Fruit fly (Drosophila melanogaster) whole organism, embryonic: ENCODE results near the gene neur.

Experiments
- Adf1 ChIP-seq: fragments of 200-800 bp; sonication (Bioruptor generic); IDR thresholded peaks from 2 replicates; pipeline ENCODE4 v1.3.6; 2022; ENCODE audit warnings: missing biosample characterization, missing genetic modification characterization
- Bgb ChIP-seq: fragments of 200-800 bp; sonication (Bioruptor generic); IDR thresholded peaks from 2 replicates; pipeline ENCODE4 v1.3.6; 2022; ENCODE audit warnings: missing biosample characterization, missing genetic modification characterization; ENCODE audit not compliant: partially characterized antibody
- CG10565 ChIP-seq: fragments of 200-800 bp; sonication (Bioruptor generic); optimal IDR thresholded peaks from 3 replicates; lab custom pipeline; 2016; ENCODE audit warnings: missing biosample characterization, mild to moderate bottlenecking, missing genetic modification characterization
- CG11085 ChIP-seq: fragments of 200-800 bp; sonication (Bioruptor generic); IDR thresholded peaks from 2 replicates; pipeline ENCODE4 v1.3.6; 2022; ENCODE audit warnings: missing biosample characterization, missing genetic modification characterization
- CG11093 ChIP-seq: fragments of 200-800 bp; sonication (Bioruptor generic); IDR thresholded peaks from 3 replicates; pipeline ENCODE4 v1.3.6; 2022; ENCODE audit warnings: missing biosample characterization, missing genetic modification characterization
- CG15514 ChIP-seq: fragments of 200-800 bp; sonication (Bioruptor generic); optimal IDR thresholded peaks from 3 replicates; lab custom pipeline; 2017; ENCODE audit warnings: missing biosample characterization, missing genetic modification characterization, mild to moderate bottlenecking, moderate library complexity, missing genetic modification reagents
- CG3847 ChIP-seq: fragments of 200-800 bp; sonication (Bioruptor generic); IDR thresholded peaks from 2 replicates; pipeline ENCODE4 v1.3.6; 2022; ENCODE audit warnings: missing biosample characterization, missing genetic modification characterization
- CG4282 ChIP-seq: fragments of 200-800 bp; sonication (Bioruptor generic); optimal IDR thresholded peaks from 2 replicates; lab custom pipeline; 2016; ENCODE audit warnings: missing biosample characterization, missing genetic modification characterization
- CG6254 ChIP-seq: fragments of 200-800 bp; sonication (Bioruptor generic); optimal IDR thresholded peaks from 3 replicates; lab custom pipeline; 2017; ENCODE audit warnings: mild to moderate bottlenecking, missing biosample characterization, missing genetic modification reagents, missing genetic modification characterization
- CG6272 ChIP-seq: fragments of 200-800 bp; sonication (Bioruptor generic); IDR thresholded peaks from 2 replicates; pipeline ENCODE4 v1.3.6; 2022; ENCODE audit warnings: missing biosample characterization, missing genetic modification characterization
- CG6683 ChIP-seq: fragments of 200-800 bp; sonication (Bioruptor generic); optimal IDR thresholded peaks from 2 replicates; lab custom pipeline; 2017; ENCODE audit warnings: missing biosample characterization, mild to moderate bottlenecking, missing genetic modification characterization, missing genetic modification reagents
- CG8944 ChIP-seq: fragments of 200-800 bp; sonication (Bioruptor generic); optimal IDR thresholded peaks from 3 replicates; lab custom pipeline; 2016; ENCODE audit warnings: missing biosample characterization, missing genetic modification characterization
- CG9215 ChIP-seq: fragments of 200-800 bp; sonication (Bioruptor generic); IDR thresholded peaks from 2 replicates; pipeline ENCODE4 v1.3.6; 2022; ENCODE audit warnings: missing biosample characterization, missing genetic modification characterization
- D19B ChIP-seq: fragments of 200-800 bp; sonication (Bioruptor generic); optimal IDR thresholded peaks from 2 replicates; lab custom pipeline; 2017; ENCODE audit warnings: missing biosample characterization, mild to moderate bottlenecking, missing genetic modification characterization
- Dfd ChIP-seq, 2 experiments: fragments of >200 bp; optimal IDR thresholded peaks; 2 replicates each; lab custom pipeline; 2017; ENCODE audit warnings: missing biosample characterization in 2 of 2, missing genetic modification characterization in 2 of 2
- Fer1 ChIP-seq: fragments of 200-800 bp; sonication (Bioruptor generic); optimal IDR thresholded peaks from 2 replicates; lab custom pipeline; 2017; ENCODE audit warnings: missing biosample characterization, mild to moderate bottlenecking, missing genetic modification characterization
- GATAe ChIP-seq: fragments of 200-800 bp; sonication (Bioruptor generic); conservative IDR thresholded peaks from 2 replicates; pipeline ENCODE4 v1.3.6; 2022; ENCODE audit warnings: missing biosample characterization, missing genetic modification characterization
- Hr39 ChIP-seq: fragments of >200 bp; optimal IDR thresholded peaks from 2 replicates; lab custom pipeline; 2017
- Lhr ChIP-seq: fragments of 200-800 bp; sonication (Bioruptor generic); optimal IDR thresholded peaks from 3 replicates; lab custom pipeline; 2017; ENCODE audit warnings: mild to moderate bottlenecking, missing biosample characterization, missing genetic modification reagents, missing genetic modification characterization
- Myb ChIP-seq: fragments of 200-800 bp; sonication (Bioruptor generic); optimal IDR thresholded peaks from 2 replicates; lab custom pipeline; 2016; ENCODE audit warnings: missing biosample characterization, missing genetic modification characterization
- Optix ChIP-seq: fragments of 200-800 bp; sonication (Bioruptor generic); IDR thresholded peaks from 3 replicates; pipeline ENCODE4 v1.3.6; 2022; ENCODE audit warnings: missing biosample characterization, missing genetic modification characterization
- Pdp1 ChIP-seq, 2 experiments: fragments of 200-800 bp; sonication (Bioruptor generic); optimal IDR thresholded peaks; 3 replicates each; lab custom pipeline; 2016; ENCODE audit warnings: missing biosample characterization in 2 of 2, missing genetic modification characterization in 2 of 2, mild to moderate bottlenecking in 1 of 2, moderate library complexity in 1 of 2
- Ptx1 ChIP-seq: fragments of 200-800 bp; sonication (Bioruptor generic); IDR thresholded peaks from 2 replicates; pipeline ENCODE4 v1.3.6; 2022; ENCODE audit warnings: missing biosample characterization, missing genetic modification characterization
- Ravus ChIP-seq: fragments of 200-800 bp; sonication (Bioruptor generic); IDR thresholded peaks from 2 replicates; pipeline ENCODE4 v1.3.6; 2022; ENCODE audit warnings: missing biosample characterization, missing genetic modification characterization
- Sin3A ChIP-seq: fragments of >200 bp; optimal IDR thresholded peaks from 2 replicates; lab custom pipeline; 2018
- Sox100B ChIP-seq: fragments of 200-800 bp; sonication (Bioruptor generic); optimal IDR thresholded peaks from 3 replicates; lab custom pipeline; 2018; ENCODE audit warnings: missing biosample characterization, mild to moderate bottlenecking, missing genetic modification characterization
- Sry-δ ChIP-seq: fragments of 200-800 bp; sonication (Bioruptor generic); optimal IDR thresholded peaks from 2 replicates; lab custom pipeline; 2016; ENCODE audit warnings: missing biosample characterization, missing genetic modification characterization
- Stat92E ChIP-seq, 3 experiments: fragments of >200 bp in 2 of 3; fragments of 200-800 bp in 1 of 3; sonication (Bioruptor generic) in 1 of 3; optimal IDR thresholded peaks; 2 replicates each; lab custom pipeline; 2017 to 2019; ENCODE audit warnings: missing biosample characterization in 3 of 3, missing genetic modification characterization in 3 of 3, mild to moderate bottlenecking in 1 of 3, moderate library complexity in 1 of 3
- Tbp ChIP-seq: fragments of >200 bp; optimal IDR thresholded peaks from 2 replicates; lab custom pipeline; 2018; ENCODE audit warnings: missing biosample characterization, missing genetic modification characterization
- ash1 ChIP-seq: fragments of 200-800 bp; sonication (Bioruptor generic); optimal IDR thresholded peaks from 2 replicates; lab custom pipeline; 2018; ENCODE audit warnings: missing biosample characterization, mild to moderate bottlenecking, missing genetic modification characterization
- bcd ChIP-seq: fragments of 200-800 bp; sonication (Bioruptor generic); optimal IDR thresholded peaks from 2 replicates; lab custom pipeline; 2017; ENCODE audit warnings: missing biosample characterization, mild to moderate bottlenecking, missing genetic modification characterization
- br ChIP-seq: fragments of >200 bp; optimal IDR thresholded peaks from 2 replicates; lab custom pipeline; 2017
- cato ChIP-seq: fragments of 200-800 bp; sonication (Bioruptor generic); optimal IDR thresholded peaks from 2 replicates; lab custom pipeline; 2016; ENCODE audit warnings: missing biosample characterization, missing genetic modification characterization, borderline replicate concordance
- chif ChIP-seq, 2 experiments: fragments of 200-800 bp; sonication (Bioruptor generic); optimal IDR thresholded peaks; 3 replicates each; lab custom pipeline; 2016; ENCODE audit warnings: missing biosample characterization in 2 of 2, missing genetic modification characterization in 2 of 2
- chm ChIP-seq: fragments of 200-800 bp; sonication (Bioruptor generic); IDR thresholded peaks from 2 replicates; pipeline ENCODE4 v1.3.6; 2022; ENCODE audit warnings: missing biosample characterization, missing genetic modification characterization
- chn ChIP-seq: fragments of 200-800 bp; sonication (Bioruptor generic); optimal IDR thresholded peaks from 2 replicates; lab custom pipeline; 2016; ENCODE audit warnings: missing biosample characterization, missing genetic modification characterization
- dimm ChIP-seq: fragments of 200-800 bp; sonication (Bioruptor generic); IDR thresholded peaks from 2 replicates; pipeline ENCODE4 v1.3.6; 2022; ENCODE audit warnings: missing biosample characterization, missing genetic modification characterization
- disco-r ChIP-seq: fragments of 200-800 bp; sonication (Bioruptor generic); optimal IDR thresholded peaks from 2 replicates; lab custom pipeline; 2016; ENCODE audit warnings: missing biosample characterization, missing genetic modification characterization
- eyg ChIP-seq: fragments of 200-800 bp; sonication (Bioruptor generic); optimal IDR thresholded peaks from 3 replicates; lab custom pipeline; 2016; ENCODE audit warnings: missing biosample characterization, missing genetic modification characterization
- h ChIP-seq: fragments of >200 bp; optimal IDR thresholded peaks from 2 replicates; lab custom pipeline; 2017
- ken ChIP-seq: fragments of 200-800 bp; sonication (Bioruptor generic); IDR thresholded peaks from 3 replicates; pipeline ENCODE4 v1.3.6; 2022; ENCODE audit warnings: missing biosample characterization, missing genetic modification characterization
- knrl ChIP-seq: fragments of 200-800 bp; sonication (Bioruptor generic); IDR thresholded peaks from 3 replicates; pipeline ENCODE4 v1.3.6; 2022; ENCODE audit warnings: missing biosample characterization, missing genetic modification characterization; ENCODE audit not compliant: partially characterized antibody
- lmd ChIP-seq: fragments of 200-800 bp; sonication (Bioruptor generic); IDR thresholded peaks from 2 replicates; pipeline ENCODE4 v1.3.6; 2022; ENCODE audit warnings: missing biosample characterization, missing genetic modification characterization
- lov ChIP-seq, 2 experiments: fragments of 200-800 bp in 1 of 2; fragments of >200 bp in 1 of 2; sonication (Bioruptor generic) in 1 of 2; IDR thresholded peaks in 1 of 2; optimal IDR thresholded peaks in 1 of 2; 2 replicates in 1 of 2; 3 replicates in 1 of 2; pipeline versions ENCODE4 v1.3.6 to Lab custom; 2017 to 2022; ENCODE audit warnings: missing biosample characterization in 1 of 2, missing genetic modification characterization in 1 of 2
- luna ChIP-seq: fragments of 200-800 bp; sonication (Bioruptor generic); optimal IDR thresholded peaks from 2 replicates; lab custom pipeline; 2016; ENCODE audit warnings: missing biosample characterization, missing genetic modification characterization
- mam ChIP-seq: fragments of 200-800 bp; sonication (Bioruptor generic); optimal IDR thresholded peaks from 3 replicates; lab custom pipeline; 2016; ENCODE audit warnings: missing biosample characterization, missing genetic modification characterization
- nom ChIP-seq: fragments of 200-800 bp; sonication (Bioruptor generic); optimal IDR thresholded peaks from 2 replicates; lab custom pipeline; 2017; ENCODE audit warnings: missing biosample characterization, missing genetic modification characterization, mild to moderate bottlenecking, moderate library complexity, missing genetic modification reagents
- prd ChIP-seq, 3 experiments: fragments of >200 bp in 2 of 3; fragments of 200-800 bp in 1 of 3; sonication (Bioruptor generic) in 1 of 3; optimal IDR thresholded peaks in 2 of 3; IDR thresholded peaks in 1 of 3; 2 replicates in 2 of 3; 3 replicates in 1 of 3; pipeline versions ENCODE4 v1.3.6 to Lab custom; 2017 to 2022; ENCODE audit warnings: missing biosample characterization in 1 of 3, missing genetic modification characterization in 1 of 3
- sens ChIP-seq: fragments of 200-800 bp; sonication (Bioruptor generic); peaks from one replicate; lab custom pipeline; 2016; ENCODE audit warnings: missing biosample characterization, missing genetic modification characterization
- slbo ChIP-seq: fragments of 200-800 bp; sonication (Bioruptor generic); IDR thresholded peaks from 2 replicates; pipeline ENCODE4 v1.3.6; 2022; ENCODE audit warnings: missing biosample characterization, missing genetic modification characterization
- sob ChIP-seq: fragments of 200-800 bp; sonication (Bioruptor generic); IDR thresholded peaks from 2 replicates; pipeline ENCODE4 v1.3.6; 2022; ENCODE audit warnings: missing biosample characterization, missing genetic modification characterization
- sug ChIP-seq: fragments of 200-800 bp; optimal IDR thresholded peaks from 2 replicates; lab custom pipeline; 2019; ENCODE audit warnings: missing biosample characterization, mild to moderate bottlenecking, missing genetic modification characterization, moderate library complexity
- tio ChIP-seq: fragments of 200-800 bp; sonication (Bioruptor generic); optimal IDR thresholded peaks from 2 replicates; lab custom pipeline; 2017; ENCODE audit warnings: missing biosample characterization, missing genetic modification characterization, inconsistent platforms

neur gene

DNA sequence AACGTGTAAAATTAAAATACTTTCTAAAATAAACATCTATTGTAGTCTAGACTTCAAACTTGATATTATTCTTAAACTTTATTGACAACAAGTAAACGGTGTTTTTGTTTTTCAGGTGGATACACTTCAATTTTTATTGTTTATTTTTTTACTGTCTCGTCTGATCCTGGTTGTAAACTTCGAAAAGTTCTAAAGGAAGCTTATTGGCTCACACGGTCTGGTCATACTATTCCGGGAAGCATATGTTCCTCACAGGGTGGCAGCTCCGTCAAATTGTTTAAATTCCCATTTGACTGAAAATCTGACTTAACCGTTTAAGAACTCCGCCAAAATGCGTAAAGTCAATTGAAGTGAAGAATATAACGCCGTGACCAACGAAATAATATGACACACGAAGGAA lies 31.1 kb downstream of the neur start, which contains the start of gene CG11983 (continued):
- TF ChIP-seq chn (GFP tag; lab: Kevin White, UChicago) (no peak), D19B (no peak), br (no peak), CG6272 (GFP tag; lab: Robert Waterston, UW) (no peak), mam (GFP tag; lab: Kevin White, UChicago) (no peak), Myb (GFP tag; lab: Kevin White, UChicago) (peak; percentile 95), chif (GFP tag; optimal IDR thresholded peaks at IDR 0.05; lab: Kevin White, UChicago) (no peak), CG15514 (peak; percentile 79), Tbp (GFP tag; lab: Kevin White, UChicago) (no peak), luna (GFP tag; lab: Kevin White, UChicago) (no peak), Pdp1 (GFP tag; optimal IDR thresholded peaks at IDR 0.05; lab: Kevin White, UChicago) (peak in 1 of 2 experiments; percentile 6), Lhr (GFP tag; lab: Kevin White, UChicago) (peak; percentile 55), dimm (GFP tag; lab: Robert Waterston, UW) (no peak), eyg (GFP tag; lab: Kevin White, UChicago) (no peak), ash1 (GFP tag; lab: Kevin White, UChicago) (no peak), disco-r (GFP tag; lab: Kevin White, UChicago) (no peak), CG11085 (no peak), CG9215 (GFP tag; lab: Robert Waterston, UW) (no peak), lmd (GFP tag; lab: Robert Waterston, UW) (no peak), CG8944 (no peak), Fer1 (GFP tag; lab: Kevin White, UChicago) (no peak), slbo (GFP tag; lab: Robert Waterston, UW) (no peak), Stat92E (GFP tag; optimal IDR thresholded peaks at IDR 0.05; lab: Kevin White, UChicago) (peak in 1 of 3 experiments; percentile 79), tio (GFP tag; lab: Kevin White, UChicago) (no peak), ken (GFP tag; lab: Robert Waterston, UW) (no peak), CG4282 (GFP tag; lab: Kevin White, UChicago) (no peak), Dfd (GFP tag; optimal IDR thresholded peaks at IDR 0.05; lab: Kevin White, UChicago) (no peak), Adf1 (GFP tag; lab: Robert Waterston, UW) (no peak), Ravus (GFP tag; lab: Robert Waterston, UW) (no peak), prd (optimal IDR thresholded peaks at IDR 0.05; lab: Kevin White, UChicago) (no peak), prd (GFP tag; IDR thresholded peaks at IDR 0.05; lab: Robert Waterston, UW) (no peak), CG3847 (GFP tag; lab: Robert Waterston, UW) (peak; percentile 42; the same call in 1 of the 2 replicates), Sry-δ (GFP tag; lab: Kevin White, UChicago) (peak; percentile 37), GATAe (GFP tag; lab: Robert Waterston, UW) (no peak), Bgb (no peak), nom (GFP tag; lab: Kevin White, UChicago) (peak; percentile 44), sens (GFP tag; lab: Kevin White, UChicago) (peak; percentile 15), CG6683 (GFP tag; lab: Kevin White, UChicago) (no peak), chm (GFP tag; lab: Robert Waterston, UW) (no peak), lov (optimal IDR thresholded peaks at IDR 0.05; lab: Kevin White, UChicago) (no peak), lov (GFP tag; IDR thresholded peaks at IDR 0.05; lab: Robert Waterston, UW) (no peak), sug (tag; lab: Kevin White, UChicago) (peak; percentile 37), h (no peak), CG10565 (GFP tag; lab: Kevin White, UChicago) (no peak), Sin3A (lab: Kevin White, UChicago) (no peak), Sox100B (GFP tag; lab: Kevin White, UChicago) (no peak), Ptx1 (GFP tag; lab: Robert Waterston, UW) (no peak), cato (GFP tag; lab: Kevin White, UChicago) (no peak), bcd (GFP tag; lab: Kevin White, UChicago) (no peak), CG6254 (no peak), Hr39 (lab: Kevin White, UChicago) (no peak), Optix (GFP tag; lab: Robert Waterston, UW) (no peak), sob (GFP tag; lab: Robert Waterston, UW) (no peak), CG11093 (GFP tag; lab: Robert Waterston, UW) (no peak), knrl (no peak)
